Worm (Caenorhabditis elegans): ENCODE data around the gene mig-15.

Gene mig-15

DNA sequence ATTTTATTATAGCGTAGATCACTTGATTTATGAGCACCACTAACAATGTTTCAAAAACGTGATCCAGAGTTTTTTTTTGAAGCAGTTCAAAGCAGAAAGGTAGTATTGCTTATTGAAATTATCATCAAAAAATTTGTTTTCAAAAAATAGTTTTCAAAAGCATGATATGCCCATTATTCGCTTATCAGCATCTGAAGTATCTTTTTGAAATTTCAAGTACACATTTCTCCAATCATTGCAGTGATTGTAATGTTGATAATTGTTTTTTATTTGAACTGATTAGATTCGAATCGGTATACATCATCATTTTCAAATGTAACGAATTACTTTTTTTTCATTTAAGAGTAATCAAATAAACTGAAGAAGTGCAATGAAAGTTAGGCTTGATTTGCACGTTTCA, 12.3 kb upstream of the mig-15 start:
- TF ChIP-seq fos-1 (tag; optimal IDR thresholded peaks at IDR 0.05) (peak; percentile 25), skn-1 (tag; optimal IDR thresholded peaks at IDR 0.05) (peak; percentile 54), alr-1 (tag; optimal IDR thresholded peaks at IDR 0.05) (no peak)

ce11 chrX:10437421-10437820, 9.0 kb upstream of the mig-15 start:
- TF ChIP-seq elt-3 (tag; optimal IDR thresholded peaks at IDR 0.05) (no peak), fos-1 (tag; optimal IDR thresholded peaks at IDR 0.05) (no peak), mab-5 (tag; optimal IDR thresholded peaks at IDR 0.05) (no peak), egl-27 (tag; optimal IDR thresholded peaks at IDR 0.05) (no peak), alr-1 (tag; optimal IDR thresholded peaks at IDR 0.05) (no peak), ztf-1 (GFP tag; conservative IDR thresholded peaks at IDR 0.05) (no peak), lsy-2 (tag; optimal IDR thresholded peaks at IDR 0.05) (no peak), ceh-16 (tag; optimal IDR thresholded peaks at IDR 0.05) (no peak), nhr-237 (tag; optimal IDR thresholded peaks at IDR 0.05) (no peak), F13H6.1 (tag; optimal IDR thresholded peaks at IDR 0.05) (no peak), unc-39 (tag; optimal IDR thresholded peaks at IDR 0.05) (no peak), mbf-1 (tag; optimal IDR thresholded peaks at IDR 0.05) (no peak)

DNA sequence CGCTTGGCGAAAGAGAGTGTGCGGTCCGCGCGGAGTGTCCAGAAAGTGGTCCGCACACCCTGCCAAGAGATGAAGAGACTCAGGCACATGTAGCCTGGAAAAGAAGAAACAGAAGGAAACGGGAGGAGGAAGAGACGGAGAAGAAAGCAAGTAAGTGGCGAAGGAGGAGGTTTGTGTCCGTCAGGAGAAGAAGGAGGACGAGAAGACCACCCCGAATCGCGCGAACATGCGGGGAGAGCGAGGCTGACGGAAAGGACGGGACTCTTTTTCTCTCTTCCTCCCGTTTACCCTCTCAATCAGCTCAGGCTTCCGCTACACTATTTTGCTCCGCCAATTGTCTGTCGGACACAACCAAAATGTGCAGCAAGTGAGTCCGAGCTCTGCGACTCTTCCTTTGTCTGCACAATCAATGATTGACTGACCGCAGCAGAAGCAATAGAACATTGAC, 7.1 kb upstream of the mig-15 start:
- no peak for TF ChIP-seq mbf-1 (tag; optimal IDR thresholded peaks at IDR 0.05)
- TF ChIP-seq skn-1 (tag; optimal IDR thresholded peaks at IDR 0.05): no peak
- TF ChIP-seq ZK546.5 (tag; optimal IDR thresholded peaks at IDR 0.05): no peak
- TF ChIP-seq ztf-11 (tag; optimal IDR thresholded peaks at IDR 0.05): no peak
- no peak for TF ChIP-seq nhr-25 (tag; optimal IDR thresholded peaks at IDR 0.05)
- TF ChIP-seq nhr-129 (tag; optimal IDR thresholded peaks at IDR 0.05): peak; percentile 80
- no peak for TF ChIP-seq gmeb-1 (tag; optimal IDR thresholded peaks at IDR 0.05)
- TF ChIP-seq alr-1 (tag; optimal IDR thresholded peaks at IDR 0.05): no peak
- no peak for TF ChIP-seq R02D3.7 (tag; optimal IDR thresholded peaks at IDR 0.05)
- peak; percentile 61 for TF ChIP-seq lin-11 (tag; optimal IDR thresholded peaks at IDR 0.05)
- peak; percentile 63 for TF ChIP-seq mab-5 (tag; optimal IDR thresholded peaks at IDR 0.05)
- peak; percentile 65 for TF ChIP-seq Y55F3AM.14 (GFP tag; optimal IDR thresholded peaks at IDR 0.05)
- TF ChIP-seq nhr-12 (tag; optimal IDR thresholded peaks at IDR 0.05): no peak
- TF ChIP-seq ama-1 (optimal IDR thresholded peaks at IDR 0.05): no peak
- TF ChIP-seq nhr-10 (tag; optimal IDR thresholded peaks at IDR 0.05): no peak
- TF ChIP-seq unc-62 (GFP tag; optimal IDR thresholded peaks at IDR 0.05): no peak
- no peak for TF ChIP-seq nhr-237 (tag; optimal IDR thresholded peaks at IDR 0.05)
- no peak for TF ChIP-seq blmp-1 (tag; optimal IDR thresholded peaks at IDR 0.05; ENCODE audit: insufficient read depth)
- TF ChIP-seq egl-27 (tag; optimal IDR thresholded peaks at IDR 0.05): peak; percentile 34
- peak; percentile 5 to 81 for TF ChIP-seq mdl-1 (tag; optimal IDR thresholded peaks at IDR 0.05)
- no peak for TF ChIP-seq ceh-16 (tag; optimal IDR thresholded peaks at IDR 0.05)
- TF ChIP-seq lin-39 (tag; optimal IDR thresholded peaks at IDR 0.05): no peak
- TF ChIP-seq sem-4 (tag; optimal IDR thresholded peaks at IDR 0.05): peak; percentile 81
- TF ChIP-seq nhr-11 (tag; optimal IDR thresholded peaks at IDR 0.05): no peak
- no peak for TF ChIP-seq unc-39 (tag; optimal IDR thresholded peaks at IDR 0.05)
- TF ChIP-seq nhr-77 (tag; optimal IDR thresholded peaks at IDR 0.05): no peak
- no peak for TF ChIP-seq elt-1 (tag; optimal IDR thresholded peaks at IDR 0.05)
- no peak for TF ChIP-seq nhr-6 (tag; optimal IDR thresholded peaks at IDR 0.05)
- no peak for TF ChIP-seq elt-3 (tag; optimal IDR thresholded peaks at IDR 0.05)
- TF ChIP-seq unc-55 (GFP tag; optimal IDR thresholded peaks at IDR 0.05): peak; percentile 91
- TF ChIP-seq C34F6.9 (tag; optimal IDR thresholded peaks at IDR 0.05): peak; percentile 83
- TF ChIP-seq ztf-1 (GFP tag; conservative IDR thresholded peaks at IDR 0.05): no peak
- TF ChIP-seq lin-13 (GFP tag; optimal IDR thresholded peaks at IDR 0.05): peak; percentile 65
- TF ChIP-seq sma-3 (GFP tag; optimal IDR thresholded peaks at IDR 0.05): no peak
- no peak for TF ChIP-seq nhr-23 (tag; optimal IDR thresholded peaks at IDR 0.05)
- TF ChIP-seq fos-1 (tag; optimal IDR thresholded peaks at IDR 0.05): peak; percentile 34
- peak; percentile 86 for TF ChIP-seq F13H6.1 (tag; optimal IDR thresholded peaks at IDR 0.05)
- TF ChIP-seq nhr-21 (tag; optimal IDR thresholded peaks at IDR 0.05): no peak
- peak; percentile 19 for TF ChIP-seq snpc-4 (tag; optimal IDR thresholded peaks at IDR 0.05)
- TF ChIP-seq zag-1 (tag; optimal IDR thresholded peaks at IDR 0.05): peak; percentile 95
- no peak for TF ChIP-seq dmd-4 (tag; optimal IDR thresholded peaks at IDR 0.05)
- TF ChIP-seq sma-9 (GFP tag; optimal IDR thresholded peaks at IDR 0.05): peak; percentile 78
- no peak for TF ChIP-seq sma-9 (tag; optimal IDR thresholded peaks at IDR 0.05)
- TF ChIP-seq crh-2 (tag; optimal IDR thresholded peaks at IDR 0.05): peak; percentile 47
- no peak for TF ChIP-seq aly-2 (tag; optimal IDR thresholded peaks at IDR 0.05)
- TF ChIP-seq peb-1 (tag; optimal IDR thresholded peaks at IDR 0.05): peak; percentile 3
- no peak for TF ChIP-seq ztf-4 (tag; optimal IDR thresholded peaks at IDR 0.05)
- TF ChIP-seq ceh-82 (tag; optimal IDR thresholded peaks at IDR 0.05): no peak
- peak; percentile 39 to 75 for TF ChIP-seq lsy-2 (tag; optimal IDR thresholded peaks at IDR 0.05)

Measured in whole organism, L2 larva.